Fruit fly (Drosophila melanogaster): ENCODE data around the gene Tspo.

The Tspo gene

DNA sequence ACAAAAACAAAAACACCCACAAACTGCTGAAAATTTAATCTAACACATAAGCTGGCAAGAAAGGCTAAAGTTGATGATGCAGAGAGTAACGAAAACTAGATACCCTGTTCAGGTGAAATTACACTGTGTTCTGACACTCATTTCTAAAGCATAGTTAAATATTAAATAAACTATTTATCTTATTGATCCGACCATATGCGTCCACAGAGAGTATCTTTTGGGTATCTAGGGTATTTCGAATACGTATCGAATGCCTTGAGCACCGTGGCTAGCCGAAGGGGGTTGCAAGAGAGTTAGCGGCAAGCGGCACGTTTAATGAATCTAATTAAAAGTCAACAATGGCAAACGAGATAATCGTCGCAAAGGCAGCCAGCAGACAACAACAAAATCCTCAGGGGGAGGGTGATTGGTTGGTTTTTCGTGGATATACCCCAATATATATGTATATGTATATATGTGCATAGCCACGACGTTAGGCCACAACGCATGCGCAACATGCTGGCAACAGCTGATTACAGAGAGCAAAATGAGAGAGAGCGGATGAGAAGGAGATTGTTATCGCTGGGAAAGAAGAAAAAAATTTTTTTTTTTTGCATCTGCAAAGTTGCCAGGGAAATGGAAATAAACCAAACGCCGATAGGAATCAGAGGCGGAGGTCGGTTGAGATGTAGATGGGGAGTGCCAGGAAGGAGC is 37.3 kb upstream of the Tspo start (continued):
- TF ChIP-seq pros (GFP tag; optimal IDR thresholded peaks at IDR 0.05) (peak; percentile 87), Hr78 (GFP tag; optimal IDR thresholded peaks at IDR 0.05) (peak in 1 of 2 experiments; percentile 33), pb (GFP tag; optimal IDR thresholded peaks at IDR 0.05) (no peak), CG13424 (tag; optimal IDR thresholded peaks at IDR 0.05) (peak; percentile 56), CG30431 (GFP tag; optimal IDR thresholded peaks at IDR 0.05) (peak; percentile 55), Hr3 (GFP tag; optimal IDR thresholded peaks at IDR 0.05) (peak; percentile 85), dpn (GFP tag; optimal IDR thresholded peaks at IDR 0.05) (peak in 1 of 2 experiments; percentile 66), Dbx (GFP tag; IDR thresholded peaks at IDR 0.05) (no peak), CG10274 (GFP tag; optimal IDR thresholded peaks at IDR 0.05) (peak; percentile 71), CG11085 (GFP tag; IDR thresholded peaks at IDR 0.05) (0 out of 2 replicates have a peak, but pooled peaks have one; percentile 64), CG8388 (GFP tag; optimal IDR thresholded peaks at IDR 0.05) (peak; percentile 73), z (GFP tag; IDR thresholded peaks at IDR 0.05) (no peak), Deaf1 (tag; optimal IDR thresholded peaks at IDR 0.05) (no peak), Atf6 (GFP tag; IDR thresholded peaks at IDR 0.05) (peak; percentile 44; the same call in 1 of the 2 replicates), disco-r (GFP tag; optimal IDR thresholded peaks at IDR 0.05) (no peak), H2.0 (GFP tag; IDR thresholded peaks at IDR 0.05) (peak; percentile 81), CG4730 (GFP tag; IDR thresholded peaks at IDR 0.05) (peak; percentile 80), Ets97D (GFP tag; optimal IDR thresholded peaks at IDR 0.05) (peak; percentile 18), CG5180 (GFP tag; optimal IDR thresholded peaks at IDR 0.05) (peak; percentile 11), onecut (GFP tag; IDR thresholded peaks at IDR 0.05) (peak; percentile 72), CTCF (GFP tag; optimal IDR thresholded peaks at IDR 0.05) (peak; percentile 42), ems (GFP tag; optimal IDR thresholded peaks at IDR 0.05) (peak; percentile 39), CG15269 (tag; optimal IDR thresholded peaks at IDR 0.05) (peak; percentile 78), da (GFP tag; optimal IDR thresholded peaks at IDR 0.05) (no peak), Jarid2 (GFP tag; optimal IDR thresholded peaks at IDR 0.05) (peak; percentile 61), CG1647 (GFP tag; optimal IDR thresholded peaks at IDR 0.05) (peak; percentile 61), CG3065 (GFP tag; optimal IDR thresholded peaks at IDR 0.05) (no peak), CG4282 (GFP tag; optimal IDR thresholded peaks at IDR 0.05) (no peak), CG13624 (GFP tag; optimal IDR thresholded peaks at IDR 0.05) (no peak), CG11456 (GFP tag; IDR thresholded peaks at IDR 0.05) (peak; percentile 74), HLHmδ (GFP tag; optimal IDR thresholded peaks at IDR 0.05) (no peak), tin (GFP tag; optimal IDR thresholded peaks at IDR 0.05) (peak; percentile 60), CG13296 (GFP tag; optimal IDR thresholded peaks at IDR 0.05) (peak; percentile 58), BtbVII (GFP tag; optimal IDR thresholded peaks at IDR 0.05) (peak; percentile 71), Abd-B (GFP tag; optimal IDR thresholded peaks at IDR 0.05) (peak; percentile 61), B-H1 (GFP tag; IDR thresholded peaks at IDR 0.05) (peak; percentile 81), Tbp (GFP tag; optimal IDR thresholded peaks at IDR 0.05) (no peak), kah (GFP tag; optimal IDR thresholded peaks at IDR 0.05) (peak; percentile 35), Ravus (GFP tag; IDR thresholded peaks at IDR 0.05) (peak; percentile 28), HLH3B (GFP tag; IDR thresholded peaks at IDR 0.05) (peak; percentile 79), CG3847 (GFP tag; IDR thresholded peaks at IDR 0.05) (peak; percentile 31; the same call in 1 of the 2 replicates), CG14014 (GFP tag; IDR thresholded peaks at IDR 0.05) (peak; percentile 68), zen2 (GFP tag; IDR thresholded peaks at IDR 0.05; ENCODE audit: partially characterized antibody) (no peak), Xbp1 (GFP tag; optimal IDR thresholded peaks at IDR 0.05) (peak; percentile 86), pho (GFP tag; optimal IDR thresholded peaks at IDR 0.05) (no peak), CG9817 (tag; optimal IDR thresholded peaks at IDR 0.05) (peak; percentile 28), CG7271 (tag; optimal IDR thresholded peaks at IDR 0.05) (no peak), nmo (GFP tag; optimal IDR thresholded peaks at IDR 0.05) (peak; percentile 75), CG14965 (GFP tag; optimal IDR thresholded peaks at IDR 0.05; ENCODE audit: borderline replicate concordance) (no peak), knrl (GFP tag; IDR thresholded peaks at IDR 0.05; ENCODE audit: partially characterized antibody) (no peak)
